Fruit fly (Drosophila melanogaster) Kc167 (cell line): ENCODE measurements around the gene dar1.

ENCODE experiments used
- Myc ChIP-seq: fragments of >200 bp; optimal IDR thresholded peaks from 2 replicates; lab custom pipeline; 2017; ENCODE audit warnings: missing external identifiers
- Sin3A ChIP-seq: fragments of >200 bp; optimal IDR thresholded peaks from 2 replicates; lab custom pipeline; 2018; ENCODE audit warnings: missing external identifiers
- h ChIP-seq: fragments of >200 bp; optimal IDR thresholded peaks from 3 replicates; lab custom pipeline; 2018; ENCODE audit warnings: missing external identifiers
- insv ChIP-seq: fragments of >200 bp; optimal IDR thresholded peaks from 3 replicates; lab custom pipeline; 2018; ENCODE audit warnings: missing external identifiers
- psq ChIP-seq: fragments of >200 bp; optimal IDR thresholded peaks from 2 replicates; lab custom pipeline; 2017; ENCODE audit warnings: missing external identifiers
- ttk ChIP-seq: sonication (Bioruptor generic); optimal IDR thresholded peaks from 2 replicates; lab custom pipeline; 2017; ENCODE audit warnings: missing external identifiers

The dar1 gene

dm6 chr3L:3632500-3633183, 6.5 kb downstream of the dar1 start:
- TF ChIP-seq h (lab: Kevin White, UChicago) (no peak), Sin3A (no peak), insv (lab: Kevin White, UChicago) (no peak), psq (lab: Kevin White, UChicago) (no peak), Myc (no peak)

DNA sequence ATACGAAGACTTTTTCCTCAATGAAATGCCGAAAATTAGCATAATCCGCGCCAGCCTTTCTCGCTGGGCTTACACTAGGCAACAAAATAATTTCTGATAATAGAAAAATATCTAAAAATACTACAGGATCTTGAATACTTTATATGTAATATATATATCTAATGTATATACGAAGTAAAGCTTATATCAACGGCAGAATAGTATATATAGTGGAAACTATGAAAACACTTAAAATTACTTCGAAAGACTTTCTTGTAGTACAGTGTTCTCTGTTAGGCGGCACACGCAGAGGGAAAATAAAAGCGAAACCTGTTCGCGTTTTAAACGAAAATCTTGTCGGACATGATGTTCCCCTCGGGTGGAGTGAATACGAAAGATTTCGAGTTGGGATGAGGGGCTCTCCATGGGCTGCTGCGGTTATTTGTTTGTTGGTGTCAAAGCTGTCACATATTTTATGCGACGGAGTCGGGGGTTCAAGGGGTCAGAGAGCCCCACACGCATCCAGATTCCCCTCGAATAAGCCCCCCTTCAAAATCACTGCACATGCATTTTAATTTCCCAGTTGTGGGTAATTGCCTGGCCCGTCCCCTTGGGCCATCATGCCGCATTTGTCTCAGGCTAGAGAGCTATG, 8.1 kb downstream of the dar1 start:
- TF ChIP-seq Sin3A (no peak), ttk (lab: Kevin White, UChicago) (no peak), insv (lab: Kevin White, UChicago) (no peak), Myc (no peak), h (lab: Kevin White, UChicago) (no peak), psq (lab: Kevin White, UChicago) (no peak)

DNA sequence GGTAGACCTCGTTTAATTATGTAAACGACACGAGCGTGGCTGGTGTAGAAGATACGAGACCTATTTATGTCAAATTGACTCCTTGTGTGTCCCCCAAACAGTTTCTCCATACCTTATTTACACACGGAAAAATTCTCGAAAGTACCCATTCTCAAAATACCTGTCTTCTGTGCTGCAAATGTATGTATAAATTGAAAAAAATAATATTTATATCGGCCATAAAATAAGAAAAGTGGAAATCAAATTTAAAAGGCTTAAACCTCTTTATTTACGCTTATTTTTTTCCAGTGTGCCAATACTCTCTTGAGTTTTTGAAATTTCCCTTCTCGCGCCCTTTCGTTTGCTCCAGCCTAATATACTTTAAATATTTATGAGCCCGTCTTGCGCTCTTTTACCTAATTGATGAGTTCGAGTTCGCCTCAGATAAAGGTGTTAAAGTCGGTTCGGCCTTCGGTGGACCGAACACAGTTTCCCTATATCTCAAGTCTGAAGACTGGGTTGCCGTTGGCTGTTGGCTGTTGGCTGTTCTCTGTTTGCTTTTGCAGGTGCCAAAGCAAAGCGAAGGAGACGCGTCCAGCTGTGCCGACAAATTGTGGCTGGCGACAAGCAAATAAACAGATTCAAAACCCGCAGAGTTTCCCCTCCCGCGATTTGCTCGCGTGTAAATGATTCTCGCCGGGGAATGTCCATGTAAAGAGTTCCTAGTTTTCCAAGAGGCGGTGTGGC, 12.6 kb downstream of the dar1 start:
- TF ChIP-seq psq (lab: Kevin White, UChicago) (no peak), ttk (lab: Kevin White, UChicago) (no peak), h (lab: Kevin White, UChicago) (no peak), insv (lab: Kevin White, UChicago) (no peak), Sin3A (no peak), Myc (no peak)

dm6 chr3L:3639324-3639723, 13.2 kb downstream of the dar1 start:
- TF ChIP-seq Sin3A: no peak
- no peak for TF ChIP-seq insv (lab: Kevin White, UChicago)
- no peak for TF ChIP-seq psq (lab: Kevin White, UChicago)
- TF ChIP-seq ttk (lab: Kevin White, UChicago): no peak
- TF ChIP-seq Myc: no peak
- TF ChIP-seq h (lab: Kevin White, UChicago): no peak

DNA sequence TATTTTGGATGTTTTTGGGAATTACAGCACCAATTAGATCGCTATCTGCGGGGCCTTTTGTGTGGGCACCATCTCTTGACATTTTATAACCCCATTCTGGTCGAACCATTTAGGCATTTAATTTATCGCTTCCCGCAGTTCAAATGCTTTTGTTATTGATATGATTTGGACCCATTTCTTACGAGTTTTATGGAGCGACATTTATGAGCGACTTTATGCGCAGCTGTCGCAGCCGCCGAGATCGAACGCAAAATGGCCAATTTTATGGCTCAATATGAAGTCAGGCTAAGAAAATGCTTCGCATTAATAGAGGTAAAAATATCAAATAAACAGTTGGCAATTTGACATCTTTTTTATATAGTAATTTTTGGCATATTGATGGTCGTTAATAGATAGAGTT, 14.8 kb downstream of the dar1 start:
- TF ChIP-seq insv (lab: Kevin White, UChicago) (no peak), h (lab: Kevin White, UChicago) (no peak), Myc (no peak), psq (lab: Kevin White, UChicago) (no peak), ttk (lab: Kevin White, UChicago) (no peak), Sin3A (no peak)

- TF ChIP-seq h (lab: Kevin White, UChicago) (no peak), Myc (no peak), ttk (lab: Kevin White, UChicago) (no peak), Sin3A (no peak), insv (lab: Kevin White, UChicago) (no peak), psq (lab: Kevin White, UChicago) (no peak)
Measured at dm6 chr3L:3644337-3645027, 18.3 kb downstream of the dar1 start.

dm6 chr3L:3645628-3646360, 19.6 kb downstream of the dar1 start:
- TF ChIP-seq insv (lab: Kevin White, UChicago) (no peak), ttk (lab: Kevin White, UChicago) (no peak), psq (lab: Kevin White, UChicago) (no peak), h (lab: Kevin White, UChicago) (no peak), Sin3A (no peak)

DNA sequence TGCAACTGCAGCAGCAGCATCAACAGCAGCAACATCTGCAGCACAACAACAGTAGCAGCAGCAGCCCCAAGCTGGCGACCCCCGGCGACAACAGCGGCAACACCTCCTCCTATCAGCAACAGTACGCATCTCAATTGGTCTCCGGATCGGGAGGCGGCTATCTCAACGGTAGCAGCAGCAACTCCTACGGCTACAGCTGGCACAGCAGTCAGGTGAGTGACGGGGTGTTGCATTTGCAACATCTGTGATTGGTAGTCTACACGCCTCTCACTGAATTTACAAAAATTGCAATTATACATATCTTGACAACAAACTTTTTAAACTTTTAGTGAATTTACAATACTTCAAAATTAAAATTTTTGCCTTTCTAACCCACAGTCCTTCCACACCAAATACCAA, 20.2 kb downstream of the dar1 start:
- no peak for TF ChIP-seq Myc
- no peak for TF ChIP-seq psq (lab: Kevin White, UChicago)
- TF ChIP-seq h (lab: Kevin White, UChicago): no peak
- no peak for TF ChIP-seq ttk (lab: Kevin White, UChicago)
- no peak for TF ChIP-seq Sin3A
- TF ChIP-seq insv (lab: Kevin White, UChicago): no peak

DNA sequence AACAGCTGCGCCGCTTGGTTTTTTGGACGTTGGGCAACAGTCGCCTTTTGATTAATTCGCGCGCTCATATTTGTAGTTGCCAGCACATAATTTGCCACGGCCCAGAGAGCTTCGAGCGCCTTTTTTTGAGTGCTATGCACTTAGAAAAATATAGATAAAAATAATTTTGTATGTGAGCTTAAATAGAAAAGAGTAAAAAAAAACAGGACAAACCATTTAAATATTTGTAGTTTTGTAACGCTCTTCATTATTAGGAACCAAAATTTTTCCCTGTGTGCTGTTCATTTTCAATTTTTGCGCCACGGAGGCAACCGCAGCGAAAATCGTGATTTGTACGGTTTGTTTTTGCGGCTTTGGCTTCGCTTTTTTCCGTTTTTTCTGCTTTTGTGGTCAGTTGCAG, 23.4 kb downstream of the dar1 start:
- no peak for TF ChIP-seq h (lab: Kevin White, UChicago)
- no peak for TF ChIP-seq Sin3A
- no peak for TF ChIP-seq psq (lab: Kevin White, UChicago)
- TF ChIP-seq insv (lab: Kevin White, UChicago): no peak
- no peak for TF ChIP-seq ttk (lab: Kevin White, UChicago)
- TF ChIP-seq Myc: no peak

DNA sequence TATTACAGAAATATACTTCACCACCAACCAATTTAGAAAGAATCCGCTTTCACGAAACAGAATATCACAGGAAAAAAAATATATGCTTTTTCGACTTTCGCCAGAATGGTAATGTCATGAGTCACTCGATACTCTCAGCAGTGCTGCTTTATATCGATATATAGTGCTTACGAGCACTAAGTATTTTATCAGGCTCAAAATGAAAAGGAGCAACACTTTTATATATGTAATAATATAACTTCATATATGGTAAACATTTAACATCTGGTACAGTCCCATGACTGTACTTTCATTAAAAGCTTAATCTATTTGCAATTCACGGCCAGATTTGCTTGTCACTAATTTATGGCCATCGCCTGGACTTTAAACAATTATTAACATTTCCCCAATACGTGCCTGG, 28.5 kb downstream of the dar1 start, which contains the start of gene CG10862:
Gene CG10862 (minus strand): TSS at position 101 of the 400 bp plus-strand sequence.
- TF ChIP-seq psq (lab: Kevin White, UChicago) (no peak), insv (lab: Kevin White, UChicago) (no peak), h (lab: Kevin White, UChicago) (no peak), Myc (no peak), ttk (lab: Kevin White, UChicago) (no peak), Sin3A (no peak)

DNA sequence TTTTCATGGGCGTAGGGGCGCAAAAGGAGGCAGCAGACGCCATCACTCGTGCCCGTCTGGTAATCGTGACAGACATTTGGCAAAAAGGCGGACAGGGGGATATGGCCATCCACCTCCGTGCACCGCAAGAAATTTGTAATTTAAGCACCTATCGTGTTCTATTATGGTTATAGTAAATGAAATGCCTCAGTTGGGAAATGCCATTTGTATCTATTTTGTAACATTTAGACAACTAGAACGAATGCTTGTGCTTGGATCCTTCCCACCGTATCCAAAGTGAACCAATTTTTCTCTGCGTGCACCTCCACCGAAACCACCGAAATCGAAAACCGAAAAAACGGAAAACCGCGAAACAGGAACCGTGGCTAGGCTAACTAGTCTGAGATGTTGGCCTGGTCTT, 30.7 kb downstream of the dar1 start:
- TF ChIP-seq Sin3A (no peak), Myc (no peak), ttk (lab: Kevin White, UChicago) (no peak), psq (lab: Kevin White, UChicago) (no peak), h (lab: Kevin White, UChicago) (no peak), insv (lab: Kevin White, UChicago) (no peak)
